Fruit fly (Drosophila melanogaster): ENCODE data around the gene CG42445.

Gene CG42445

DNA sequence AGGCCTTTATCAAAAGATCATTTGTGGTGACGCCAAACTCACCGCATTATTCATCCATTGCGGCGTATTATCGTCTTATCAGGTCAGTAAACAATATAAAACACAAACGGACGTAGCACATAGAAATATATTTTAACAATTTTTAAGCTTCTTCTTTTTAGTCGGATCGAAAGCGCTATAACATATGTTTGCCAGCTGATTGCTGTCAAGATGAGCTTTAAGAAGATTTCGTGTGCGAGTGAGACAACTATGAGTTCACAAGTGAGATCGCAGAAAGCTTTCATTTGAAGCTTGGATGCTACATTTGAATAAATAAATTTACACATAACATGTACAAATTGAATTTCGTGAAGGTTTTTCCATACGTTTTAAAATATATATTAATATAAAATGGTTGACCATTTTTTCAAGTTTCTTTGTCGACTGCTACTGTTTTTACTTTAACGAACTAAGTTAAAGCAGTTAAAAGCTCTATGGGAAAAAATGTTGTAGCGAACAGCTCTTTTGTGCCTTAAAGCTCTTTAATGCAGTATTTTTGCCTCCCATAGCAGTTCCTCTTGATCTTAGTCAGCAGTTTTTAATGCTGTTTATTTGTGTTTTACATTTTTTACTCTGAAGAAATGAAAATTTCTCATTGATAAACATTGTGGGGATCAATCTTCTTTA lies at the start of gene CG42445:
CG42445 (minus strand) TSS at position 186 of the 666 bp plus-strand sequence.
- no peak for TF ChIP-seq Mnt (GFP tag; optimal IDR thresholded peaks at IDR 0.05)
- peak; percentile 99 for TF ChIP-seq tj (GFP tag; optimal IDR thresholded peaks at IDR 0.05)
- peak; percentile 49 for TF ChIP-seq bab1 (GFP tag; optimal IDR thresholded peaks at IDR 0.05)
- TF ChIP-seq kay (GFP tag; ENCODE audit: borderline replicate concordance), result peak; percentile 76

DNA sequence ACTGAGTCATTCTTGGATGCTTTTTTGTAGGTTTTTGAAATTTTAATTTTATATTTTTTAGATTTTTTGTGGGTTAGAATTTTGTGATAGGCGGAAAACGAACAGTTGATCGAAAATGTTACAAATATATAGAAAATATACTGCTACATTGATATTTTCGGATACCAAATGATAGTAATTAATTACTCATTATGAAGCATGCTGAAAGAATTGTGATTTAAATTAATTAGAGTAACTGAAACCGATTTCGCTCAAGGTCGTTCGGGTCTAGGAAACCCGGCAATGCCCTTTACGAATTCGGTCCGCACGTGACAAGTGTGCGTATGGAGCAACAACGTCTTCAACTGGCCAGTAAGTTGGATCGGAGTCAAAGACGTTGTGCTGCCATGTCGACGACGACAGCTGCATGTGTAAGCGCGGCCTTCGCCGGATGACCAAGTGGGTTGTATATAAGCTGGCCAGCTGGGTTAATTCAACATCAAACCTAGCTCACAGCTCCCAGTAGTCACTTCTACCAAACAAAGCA lies 43.7 kb upstream of the CG42445 start, which contains the start of the genes CG7366 and CG13679:
CG7366 (minus strand) TSS at position 101 of the 526 bp plus-strand sequence.
CG13679 (plus strand) TSS at position 476 of the 526 bp plus-strand sequence.
- TF ChIP-seq toe (GFP tag; optimal IDR thresholded peaks at IDR 0.05) (no peak), CG11617 (GFP tag; optimal IDR thresholded peaks at IDR 0.05) (no peak), cic (GFP tag; optimal IDR thresholded peaks at IDR 0.05) (no peak), Crg-1 (GFP tag; optimal IDR thresholded peaks at IDR 0.05) (no peak), bab1 (GFP tag; optimal IDR thresholded peaks at IDR 0.05) (no peak), Hr96 (GFP tag; optimal IDR thresholded peaks at IDR 0.05) (no peak), pad (GFP tag; optimal IDR thresholded peaks at IDR 0.05) (no peak), Mnt (GFP tag; optimal IDR thresholded peaks at IDR 0.05) (no peak), kay (GFP tag; ENCODE audit: borderline replicate concordance) (no peak), Clk (GFP tag; optimal IDR thresholded peaks at IDR 0.05) (no peak)

dm6 chr3L:8197779-8198279 lies 39.1 kb upstream of the CG42445 start, which contains the start of the genes UbcE2M and Dhps:
Gene UbcE2M, minus strand, starts transcription at chr3L:8197987.
Gene Dhps, plus strand, starts transcription at chr3L:8198207.
- TF ChIP-seq toe (GFP tag; optimal IDR thresholded peaks at IDR 0.05) (peak; percentile 75), Mnt (GFP tag; optimal IDR thresholded peaks at IDR 0.05) (peak; percentile 87), ovo (GFP tag; optimal IDR thresholded peaks at IDR 0.05) (peak; percentile 78), tj (GFP tag; optimal IDR thresholded peaks at IDR 0.05) (peak; percentile 62), CG11617 (GFP tag; optimal IDR thresholded peaks at IDR 0.05) (peak; percentile 86), Hr96 (GFP tag; optimal IDR thresholded peaks at IDR 0.05) (no peak), CG5204 (GFP tag; optimal IDR thresholded peaks at IDR 0.05) (no peak), CG7101 (tag; optimal IDR thresholded peaks at IDR 0.05) (peak; percentile 86), cic (GFP tag; optimal IDR thresholded peaks at IDR 0.05) (peak; percentile 3), Crg-1 (GFP tag; optimal IDR thresholded peaks at IDR 0.05) (peak; percentile 69), cnc (optimal IDR thresholded peaks at IDR 0.05) (no peak), CG14711 (tag; optimal IDR thresholded peaks at IDR 0.05) (peak; percentile 79), CG12768 (GFP tag; optimal IDR thresholded peaks at IDR 0.05) (peak; percentile 89), CG7045 (GFP tag; optimal IDR thresholded peaks at IDR 0.05) (peak; percentile 92), Clk (GFP tag; optimal IDR thresholded peaks at IDR 0.05) (peak; percentile 78), CG33017 (tag; optimal IDR thresholded peaks at IDR 0.05) (peak; percentile 65), CG1620 (GFP tag; optimal IDR thresholded peaks at IDR 0.05) (peak; percentile 71), bab1 (GFP tag; optimal IDR thresholded peaks at IDR 0.05) (peak; percentile 75), pad (GFP tag; optimal IDR thresholded peaks at IDR 0.05) (peak; percentile 77), kay (GFP tag; ENCODE audit: borderline replicate concordance) (no peak)

- no peak for TF ChIP-seq kay (GFP tag; ENCODE audit: borderline replicate concordance)
- TF ChIP-seq CG12768 (GFP tag; optimal IDR thresholded peaks at IDR 0.05), result no peak
- no peak for TF ChIP-seq Hr96 (GFP tag; optimal IDR thresholded peaks at IDR 0.05)
- TF ChIP-seq CG1620 (GFP tag; optimal IDR thresholded peaks at IDR 0.05), result no peak
- no peak for TF ChIP-seq bab1 (GFP tag; optimal IDR thresholded peaks at IDR 0.05)
- no peak for TF ChIP-seq toe (GFP tag; optimal IDR thresholded peaks at IDR 0.05)
- TF ChIP-seq ovo (GFP tag; optimal IDR thresholded peaks at IDR 0.05), result no peak
These were observed 34.3 kb upstream of the CG42445 start, which contains the start of gene CG7387 for dm6 chr3L:8193016-8193415. Gene CG7387, minus strand, starts transcription at chr3L:8193116.

DNA sequence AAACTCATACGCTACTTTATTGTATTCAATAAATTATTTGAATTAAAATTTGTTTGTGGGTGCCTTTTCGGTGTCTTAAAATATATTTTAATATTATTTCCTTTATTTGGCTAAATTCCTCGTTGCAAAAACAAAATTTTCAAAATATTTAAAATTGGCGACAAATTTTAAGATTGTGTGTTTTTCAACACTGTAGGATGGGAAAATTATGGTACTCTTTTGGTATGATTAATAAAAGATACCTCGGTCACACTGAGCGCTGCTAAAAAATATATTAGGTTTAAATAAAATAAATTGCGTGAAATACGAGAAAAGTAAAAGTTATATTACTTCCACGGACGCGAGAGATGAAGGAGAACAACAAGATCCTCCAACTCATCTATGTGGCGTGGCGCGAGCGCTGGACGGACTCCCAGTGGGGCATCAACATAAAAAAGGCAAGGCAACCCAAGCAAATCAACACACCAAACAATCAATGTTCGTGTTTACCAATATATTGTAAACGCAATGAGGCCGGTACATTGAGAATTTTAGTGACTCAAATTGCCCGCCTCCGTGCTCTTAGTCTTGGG lies 32.4 kb upstream of the CG42445 start, which contains the start of gene MED24:
MED24 (plus strand) TSS at position 229 of the 572 bp plus-strand sequence.
- TF ChIP-seq CG7101 (tag; optimal IDR thresholded peaks at IDR 0.05) (peak; percentile 35), CG12768 (GFP tag; optimal IDR thresholded peaks at IDR 0.05) (no peak), bab1 (GFP tag; optimal IDR thresholded peaks at IDR 0.05) (peak; percentile 23), pad (GFP tag; optimal IDR thresholded peaks at IDR 0.05) (no peak), CG33017 (tag; optimal IDR thresholded peaks at IDR 0.05) (peak; percentile 9), CG7045 (GFP tag; optimal IDR thresholded peaks at IDR 0.05) (peak; percentile 14), Crg-1 (GFP tag; optimal IDR thresholded peaks at IDR 0.05) (no peak), Mnt (GFP tag; optimal IDR thresholded peaks at IDR 0.05) (peak; percentile 20), CG14711 (tag; optimal IDR thresholded peaks at IDR 0.05) (peak; percentile 53), Hr96 (GFP tag; optimal IDR thresholded peaks at IDR 0.05) (no peak), toe (GFP tag; optimal IDR thresholded peaks at IDR 0.05) (no peak)

dm6 chr3L:8189234-8189633 lies 30.5 kb upstream of the CG42445 start:
- no peak for TF ChIP-seq CG12768 (GFP tag; optimal IDR thresholded peaks at IDR 0.05)
- TF ChIP-seq CG33017 (tag; optimal IDR thresholded peaks at IDR 0.05), result no peak
- no peak for TF ChIP-seq Mnt (GFP tag; optimal IDR thresholded peaks at IDR 0.05)
- no peak for TF ChIP-seq CG1620 (GFP tag; optimal IDR thresholded peaks at IDR 0.05)
- TF ChIP-seq CG11617 (GFP tag; optimal IDR thresholded peaks at IDR 0.05), result no peak
- no peak for TF ChIP-seq pad (GFP tag; optimal IDR thresholded peaks at IDR 0.05)
- TF ChIP-seq Clk (GFP tag; optimal IDR thresholded peaks at IDR 0.05), result no peak

Data from whole organism, adult.